Worm (Caenorhabditis elegans): Measurements from ENCODE around the gene F45E1.2.

The F45E1.2 gene

DNA sequence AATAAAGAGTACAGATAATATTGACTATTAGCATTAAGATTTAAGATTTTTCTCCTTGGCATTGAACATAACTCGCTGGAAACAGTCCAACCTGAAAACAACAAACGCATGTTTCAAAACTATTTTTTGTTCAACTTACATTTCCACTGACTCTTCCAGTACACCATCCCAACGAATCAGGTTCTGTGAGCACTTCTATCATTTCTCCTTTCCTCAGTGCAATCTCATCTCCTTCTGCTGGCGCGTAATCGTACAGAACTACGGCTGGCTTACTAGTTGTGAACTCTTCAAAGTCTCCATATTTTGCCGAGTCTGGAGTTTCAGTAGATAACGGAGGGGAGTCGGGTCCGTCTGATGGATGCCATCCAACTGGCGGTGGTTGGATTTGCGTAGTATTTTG lies 14.4 kb upstream of the F45E1.2 start:
- TF ChIP-seq hmg-4 (GFP tag; optimal IDR thresholded peaks at IDR 0.05) (no peak), ceh-13 (GFP tag; optimal IDR thresholded peaks at IDR 0.05) (no peak), tbx-11 (GFP tag; IDR thresholded peaks at IDR 0.05) (no peak), aly-1 (tag; optimal IDR thresholded peaks at IDR 0.05) (no peak), tbx-37 (GFP tag; conservative IDR thresholded peaks at IDR 0.05) (no peak), ets-7 (tag; optimal IDR thresholded peaks at IDR 0.05) (no peak), tra-4 (tag; optimal IDR thresholded peaks at IDR 0.05) (no peak)

- TF ChIP-seq flt-1 (GFP tag; IDR thresholded peaks at IDR 0.05) (no peak), pes-1 (GFP tag; IDR thresholded peaks at IDR 0.05) (no peak), aly-1 (tag; optimal IDR thresholded peaks at IDR 0.05) (no peak), tra-4 (tag; optimal IDR thresholded peaks at IDR 0.05) (no peak), sea-1 (GFP tag; conservative IDR thresholded peaks at IDR 0.05) (no peak), ceh-13 (GFP tag; optimal IDR thresholded peaks at IDR 0.05) (no peak), tbx-11 (GFP tag; IDR thresholded peaks at IDR 0.05) (no peak), ets-7 (tag; optimal IDR thresholded peaks at IDR 0.05) (no peak), F13C5.2 (tag; optimal IDR thresholded peaks at IDR 0.05) (no peak), ceh-36 (tag; optimal IDR thresholded peaks at IDR 0.05) (no peak), B0310.2 (tag; optimal IDR thresholded peaks at IDR 0.05) (no peak), hmbx-1 (tag; optimal IDR thresholded peaks at IDR 0.05) (no peak), scrt-1 (GFP tag; IDR thresholded peaks at IDR 0.05) (no peak)
These were observed 13.3 kb upstream of the F45E1.2 start for ce11 chrX:7990282-7990681.

DNA sequence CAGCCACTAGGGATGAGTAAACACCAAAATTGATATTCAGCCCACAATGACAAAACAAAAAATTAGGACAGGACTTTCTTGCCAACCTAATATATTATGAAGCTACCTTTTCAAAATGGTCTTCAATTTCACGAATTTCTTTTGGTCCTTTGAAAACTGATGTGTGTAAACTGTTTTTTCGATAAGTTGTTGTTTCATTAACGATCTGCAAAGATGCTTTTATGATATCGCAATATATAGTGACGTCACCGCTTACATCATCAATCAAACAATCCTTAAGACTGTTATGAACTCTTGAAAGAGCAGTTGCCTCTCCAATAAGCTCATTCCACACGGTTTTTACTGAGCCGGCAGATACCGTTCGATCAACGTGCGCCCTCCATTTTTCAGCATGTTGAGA lies 11.4 kb upstream of the F45E1.2 start:
- TF ChIP-seq hmg-4 (GFP tag; optimal IDR thresholded peaks at IDR 0.05): no peak
- no peak for TF ChIP-seq hnd-1 (tag; optimal IDR thresholded peaks at IDR 0.05)
- TF ChIP-seq tra-4 (tag; optimal IDR thresholded peaks at IDR 0.05): no peak
- TF ChIP-seq ets-7 (tag; optimal IDR thresholded peaks at IDR 0.05): no peak
- TF ChIP-seq pes-1 (GFP tag; IDR thresholded peaks at IDR 0.05): no peak
- TF ChIP-seq B0310.2 (tag; optimal IDR thresholded peaks at IDR 0.05): no peak
- TF ChIP-seq tbx-11 (GFP tag; IDR thresholded peaks at IDR 0.05): no peak
- no peak for TF ChIP-seq flt-1 (GFP tag; IDR thresholded peaks at IDR 0.05)
- TF ChIP-seq ama-1 (optimal IDR thresholded peaks at IDR 0.05): no peak
- no peak for TF ChIP-seq aly-1 (tag; optimal IDR thresholded peaks at IDR 0.05)
- TF ChIP-seq tbx-37 (GFP tag; conservative IDR thresholded peaks at IDR 0.05): no peak
- TF ChIP-seq F13C5.2 (tag; optimal IDR thresholded peaks at IDR 0.05): no peak

DNA sequence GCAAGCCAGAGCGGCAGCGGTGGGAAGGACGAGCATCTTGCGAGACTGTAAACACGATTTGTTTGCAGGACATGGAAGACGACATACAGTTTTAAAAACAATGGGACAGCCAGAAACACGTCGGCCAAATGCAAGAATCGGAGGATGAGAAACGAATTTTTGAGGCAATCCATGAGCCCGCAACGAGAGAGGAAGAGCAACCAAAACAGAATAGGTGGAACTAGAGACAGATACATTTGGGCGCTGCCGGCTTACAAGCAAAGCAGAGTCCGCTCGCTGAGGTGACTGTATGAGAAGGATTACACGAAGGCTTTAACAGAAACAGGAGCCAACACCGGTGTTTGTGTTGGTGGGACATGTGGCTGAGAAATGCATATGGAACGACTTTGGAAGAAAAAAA lies 9.0 kb upstream of the F45E1.2 start:
- no peak for TF ChIP-seq tbx-11 (GFP tag; IDR thresholded peaks at IDR 0.05)
- TF ChIP-seq scrt-1 (GFP tag; IDR thresholded peaks at IDR 0.05): no peak
- TF ChIP-seq ama-1 (optimal IDR thresholded peaks at IDR 0.05): no peak
- TF ChIP-seq flt-1 (GFP tag; IDR thresholded peaks at IDR 0.05): no peak

- TF ChIP-seq sea-1 (GFP tag; conservative IDR thresholded peaks at IDR 0.05) (no peak), pes-1 (GFP tag; IDR thresholded peaks at IDR 0.05) (no peak), ceh-36 (tag; optimal IDR thresholded peaks at IDR 0.05) (no peak), tbx-37 (GFP tag; conservative IDR thresholded peaks at IDR 0.05) (no peak), hnd-1 (tag; optimal IDR thresholded peaks at IDR 0.05) (no peak), ets-7 (tag; optimal IDR thresholded peaks at IDR 0.05) (no peak), scrt-1 (GFP tag; IDR thresholded peaks at IDR 0.05) (no peak), flt-1 (GFP tag; IDR thresholded peaks at IDR 0.05) (no peak), hmg-4 (GFP tag; optimal IDR thresholded peaks at IDR 0.05) (no peak), tbx-11 (GFP tag; IDR thresholded peaks at IDR 0.05) (no peak), aly-1 (tag; optimal IDR thresholded peaks at IDR 0.05) (no peak), hmbx-1 (tag; optimal IDR thresholded peaks at IDR 0.05) (no peak), tra-4 (tag; optimal IDR thresholded peaks at IDR 0.05) (no peak)
These were observed 5.6 kb upstream of the F45E1.2 start, which contains the start of gene sdpn-1 for ce11 chrX:7997968-7998367. Gene sdpn-1, minus strand, starts transcription at chrX:7998229.

DNA sequence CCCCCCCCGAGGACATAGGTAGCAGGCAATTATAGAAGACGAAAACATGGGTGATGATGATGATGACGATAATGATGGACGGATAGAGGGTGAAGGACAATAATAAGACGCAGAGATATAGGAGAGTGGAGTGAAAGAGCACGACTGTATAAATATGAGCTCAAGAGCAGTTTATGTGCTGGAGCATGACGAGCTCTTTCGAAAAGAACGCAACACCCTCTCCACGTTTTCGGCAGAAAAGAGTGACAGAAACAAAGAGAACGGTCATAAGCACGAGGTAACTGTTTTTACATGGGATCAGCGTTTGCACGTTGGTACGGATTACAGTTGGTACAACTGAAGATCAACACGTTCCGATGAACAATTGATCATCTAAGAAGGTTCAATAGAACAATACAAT lies 4.6 kb upstream of the F45E1.2 start:
- TF ChIP-seq ceh-13 (GFP tag; optimal IDR thresholded peaks at IDR 0.05) (no peak), aly-1 (tag; optimal IDR thresholded peaks at IDR 0.05) (no peak), F13C5.2 (tag; optimal IDR thresholded peaks at IDR 0.05) (no peak), tbx-37 (GFP tag; conservative IDR thresholded peaks at IDR 0.05) (no peak), hmbx-1 (tag; optimal IDR thresholded peaks at IDR 0.05) (no peak), hmg-4 (GFP tag; optimal IDR thresholded peaks at IDR 0.05) (no peak), tra-4 (tag; optimal IDR thresholded peaks at IDR 0.05) (no peak), sea-1 (GFP tag; conservative IDR thresholded peaks at IDR 0.05) (no peak), hnd-1 (tag; optimal IDR thresholded peaks at IDR 0.05) (no peak), ceh-36 (tag; optimal IDR thresholded peaks at IDR 0.05) (no peak), flt-1 (GFP tag; IDR thresholded peaks at IDR 0.05) (no peak), scrt-1 (GFP tag; IDR thresholded peaks at IDR 0.05) (no peak), pes-1 (GFP tag; IDR thresholded peaks at IDR 0.05) (no peak), tbx-11 (GFP tag; IDR thresholded peaks at IDR 0.05) (no peak), ama-1 (optimal IDR thresholded peaks at IDR 0.05) (no peak), ets-7 (tag; optimal IDR thresholded peaks at IDR 0.05) (no peak)

- no peak for TF ChIP-seq scrt-1 (GFP tag; IDR thresholded peaks at IDR 0.05)
- no peak for TF ChIP-seq tra-4 (tag; optimal IDR thresholded peaks at IDR 0.05)
- no peak for TF ChIP-seq hnd-1 (tag; optimal IDR thresholded peaks at IDR 0.05)
- no peak for TF ChIP-seq tbx-37 (GFP tag; conservative IDR thresholded peaks at IDR 0.05)
- TF ChIP-seq pes-1 (GFP tag; IDR thresholded peaks at IDR 0.05): no peak
- no peak for TF ChIP-seq hmbx-1 (tag; optimal IDR thresholded peaks at IDR 0.05)
- no peak for TF ChIP-seq ets-7 (tag; optimal IDR thresholded peaks at IDR 0.05)
- TF ChIP-seq ama-1 (optimal IDR thresholded peaks at IDR 0.05): no peak
- no peak for TF ChIP-seq F13C5.2 (tag; optimal IDR thresholded peaks at IDR 0.05)
- TF ChIP-seq tbx-11 (GFP tag; IDR thresholded peaks at IDR 0.05): no peak
- no peak for TF ChIP-seq flt-1 (GFP tag; IDR thresholded peaks at IDR 0.05)
- no peak for TF ChIP-seq aly-1 (tag; optimal IDR thresholded peaks at IDR 0.05)
- TF ChIP-seq ceh-13 (GFP tag; optimal IDR thresholded peaks at IDR 0.05): no peak
- no peak for TF ChIP-seq hmg-4 (GFP tag; optimal IDR thresholded peaks at IDR 0.05)
- TF ChIP-seq B0310.2 (tag; optimal IDR thresholded peaks at IDR 0.05): no peak
- no peak for TF ChIP-seq sea-1 (GFP tag; conservative IDR thresholded peaks at IDR 0.05)
These were observed 1.3 kb downstream of the F45E1.2 start for ce11 chrX:8004845-8005244.

- TF ChIP-seq ama-1 (optimal IDR thresholded peaks at IDR 0.05) (no peak), ceh-36 (tag; optimal IDR thresholded peaks at IDR 0.05) (no peak), tbx-11 (GFP tag; IDR thresholded peaks at IDR 0.05) (no peak), sea-1 (GFP tag; conservative IDR thresholded peaks at IDR 0.05) (no peak), hmg-4 (GFP tag; optimal IDR thresholded peaks at IDR 0.05) (no peak), aly-1 (tag; optimal IDR thresholded peaks at IDR 0.05) (no peak)
These were observed 2.4 kb downstream of the F45E1.2 start for ce11 chrX:8005967-8006366.
